Worm (Caenorhabditis elegans) whole organism, midembryonic: ENCODE data around the gene fbxb-78.

Source experiments
- T22C8.4 ChIP-seq: fragments of 200-800 bp; sonication (Bioruptor generic); IDR thresholded peaks from 2 replicates; pipeline ENCODE4 v1.3.6; 2022; ENCODE audit warnings: missing genetic modification characterization, missing compliant biosample characterization
- cog-1 ChIP-seq: sonication (generic microtip); optimal IDR thresholded peaks from 2 replicates; lab custom pipeline; 2016; ENCODE audit warnings: missing genetic modification characterization, missing compliant biosample characterization
- flt-1 ChIP-seq: fragments of 200-800 bp; sonication (Bioruptor generic); IDR thresholded peaks from 2 replicates; pipeline ENCODE4 v1.3.6; 2022; ENCODE audit warnings: missing genetic modification characterization, missing compliant biosample characterization
- klf-2 ChIP-seq: fragments of 200-800 bp; sonication (Bioruptor generic); conservative IDR thresholded peaks from 2 replicates; pipeline ENCODE4 v1.3.6; 2022; ENCODE audit warnings: missing genetic modification reagents, missing genetic modification characterization, missing compliant biosample characterization
- med-1 ChIP-seq: sonication (generic microtip); optimal IDR thresholded peaks from 2 replicates; lab custom pipeline; 2017; ENCODE audit warnings: missing genetic modification characterization, mild to moderate bottlenecking, missing compliant biosample characterization, antibody characterized with exemption, missing genetic modification reagents; ENCODE audit not compliant: insufficient read depth
- ref-1 ChIP-seq: fragments of 200-800 bp; sonication (Bioruptor generic); conservative IDR thresholded peaks from 2 replicates; pipeline ENCODE4 v1.3.6; 2022; ENCODE audit warnings: missing genetic modification reagents, missing genetic modification characterization, missing compliant biosample characterization
- tab-1 ChIP-seq: fragments of 200-800 bp; sonication (Bioruptor generic); IDR thresholded peaks from 2 replicates; pipeline ENCODE4 v1.3.6; 2022; ENCODE audit warnings: missing genetic modification characterization, missing compliant biosample characterization
- ztf-23 ChIP-seq: fragments of 200-800 bp; sonication (Bioruptor generic); IDR thresholded peaks from 2 replicates; pipeline ENCODE4 v1.3.6; 2022; ENCODE audit warnings: missing genetic modification reagents, missing genetic modification characterization, missing compliant biosample characterization
- ztf-29 ChIP-seq: fragments of 200-800 bp; sonication (Bioruptor generic); IDR thresholded peaks from 2 replicates; pipeline ENCODE4 v1.3.6; 2022; ENCODE audit warnings: missing genetic modification reagents, missing genetic modification characterization, missing compliant biosample characterization

The fbxb-78 gene

ce11 chrIV:4737258-4737657 is at the start of gene fbxb-78:
fbxb-78 (plus strand) TSS chrIV:4737558.
- TF ChIP-seq ztf-29 (GFP tag; lab: Robert Waterston, UW) (no peak), med-1 (GFP tag; lab: Kevin White, UChicago) (no peak), ztf-23 (GFP tag; lab: Robert Waterston, UW) (no peak), klf-2 (GFP tag; lab: Robert Waterston, UW) (no peak), tab-1 (GFP tag; lab: Robert Waterston, UW) (no peak), T22C8.4 (GFP tag; lab: Robert Waterston, UW) (no peak), flt-1 (GFP tag; lab: Robert Waterston, UW) (no peak), ref-1 (GFP tag; lab: Robert Waterston, UW) (no peak), cog-1 (no peak)

ce11 chrIV:4688221-4688620 is 49.1 kb upstream of the fbxb-78 start, which contains the start of gene bus-4:
bus-4 (plus strand) TSS chrIV:4688269.
- TF ChIP-seq med-1 (GFP tag; lab: Kevin White, UChicago) (no peak), tab-1 (GFP tag; lab: Robert Waterston, UW) (no peak), T22C8.4 (GFP tag; lab: Robert Waterston, UW) (no peak), ztf-29 (GFP tag; lab: Robert Waterston, UW) (no peak), ref-1 (GFP tag; lab: Robert Waterston, UW) (no peak), ztf-23 (GFP tag; lab: Robert Waterston, UW) (no peak), klf-2 (GFP tag; lab: Robert Waterston, UW) (no peak), flt-1 (GFP tag; lab: Robert Waterston, UW) (no peak)

- TF ChIP-seq ref-1 (GFP tag; lab: Robert Waterston, UW) (no peak), flt-1 (GFP tag; lab: Robert Waterston, UW) (no peak), klf-2 (GFP tag; lab: Robert Waterston, UW) (no peak), tab-1 (GFP tag; lab: Robert Waterston, UW) (no peak), ztf-29 (GFP tag; lab: Robert Waterston, UW) (no peak), med-1 (GFP tag; lab: Kevin White, UChicago) (no peak), ztf-23 (GFP tag; lab: Robert Waterston, UW) (no peak), T22C8.4 (GFP tag; lab: Robert Waterston, UW) (no peak), cog-1 (no peak)
Observed at ce11 chrIV:4692463-4692862, 44.9 kb upstream of the fbxb-78 start, which contains the start of gene spe-51. spe-51 (plus strand) TSS chrIV:4692763.

- TF ChIP-seq klf-2 (GFP tag; lab: Robert Waterston, UW), result 0 out of 2 replicates have a peak, but pooled peaks have one; percentile 32
Observed at ce11 chrIV:4702077-4702476, 35.3 kb upstream of the fbxb-78 start.

- no peak for TF ChIP-seq tab-1 (GFP tag; lab: Robert Waterston, UW)
- no peak for TF ChIP-seq ztf-23 (GFP tag; lab: Robert Waterston, UW)
- no peak for TF ChIP-seq T22C8.4 (GFP tag; lab: Robert Waterston, UW)
- TF ChIP-seq ztf-29 (GFP tag; lab: Robert Waterston, UW), result no peak
- TF ChIP-seq med-1 (GFP tag; lab: Kevin White, UChicago), result no peak
- TF ChIP-seq klf-2 (GFP tag; lab: Robert Waterston, UW), result no peak
- no peak for TF ChIP-seq ref-1 (GFP tag; lab: Robert Waterston, UW)
- no peak for TF ChIP-seq flt-1 (GFP tag; lab: Robert Waterston, UW)
- no peak for TF ChIP-seq cog-1
Observed at ce11 chrIV:4703911-4704310, 33.4 kb upstream of the fbxb-78 start, which contains the start of gene ogdh-1. ogdh-1 (minus strand) TSS chrIV:4704011.

- TF ChIP-seq tab-1 (GFP tag; lab: Robert Waterston, UW) (no peak), cog-1 (no peak), flt-1 (GFP tag; lab: Robert Waterston, UW) (no peak), T22C8.4 (GFP tag; lab: Robert Waterston, UW) (no peak), med-1 (GFP tag; lab: Kevin White, UChicago) (no peak), klf-2 (GFP tag; lab: Robert Waterston, UW) (no peak), ztf-23 (GFP tag; lab: Robert Waterston, UW) (no peak)
Observed at ce11 chrIV:4705182-4705581, 32.2 kb upstream of the fbxb-78 start.

- TF ChIP-seq ztf-23 (GFP tag; lab: Robert Waterston, UW), result no peak
- no peak for TF ChIP-seq klf-2 (GFP tag; lab: Robert Waterston, UW)
- no peak for TF ChIP-seq ref-1 (GFP tag; lab: Robert Waterston, UW)
- TF ChIP-seq tab-1 (GFP tag; lab: Robert Waterston, UW), result no peak
- no peak for TF ChIP-seq ztf-29 (GFP tag; lab: Robert Waterston, UW)
- TF ChIP-seq med-1 (GFP tag; lab: Kevin White, UChicago), result no peak
- TF ChIP-seq cog-1, result no peak
- no peak for TF ChIP-seq T22C8.4 (GFP tag; lab: Robert Waterston, UW)
- no peak for TF ChIP-seq flt-1 (GFP tag; lab: Robert Waterston, UW)
Observed at ce11 chrIV:4705922-4706321, 31.4 kb upstream of the fbxb-78 start.

- TF ChIP-seq cog-1 (no peak), ztf-23 (GFP tag; lab: Robert Waterston, UW) (no peak), tab-1 (GFP tag; lab: Robert Waterston, UW) (no peak), klf-2 (GFP tag; lab: Robert Waterston, UW) (no peak), med-1 (GFP tag; lab: Kevin White, UChicago) (no peak), T22C8.4 (GFP tag; lab: Robert Waterston, UW) (no peak), ztf-29 (GFP tag; lab: Robert Waterston, UW) (no peak), flt-1 (GFP tag; lab: Robert Waterston, UW) (no peak), ref-1 (GFP tag; lab: Robert Waterston, UW) (no peak)
Observed at ce11 chrIV:4710459-4710858, 26.9 kb upstream of the fbxb-78 start, which contains the start of gene cif-1. cif-1 (minus strand) TSS chrIV:4710755.

- TF ChIP-seq tab-1 (GFP tag; lab: Robert Waterston, UW), result no peak
- TF ChIP-seq klf-2 (GFP tag; lab: Robert Waterston, UW), result no peak
- TF ChIP-seq ztf-23 (GFP tag; lab: Robert Waterston, UW), result 0 out of 2 replicates have a peak, but pooled peaks have one; percentile 37
Observed at ce11 chrIV:4712376-4712775, 25.0 kb upstream of the fbxb-78 start, which contains the start of gene yars-2. yars-2 (minus strand) TSS chrIV:4712624.
